Fruit fly (Drosophila melanogaster) Kc167 (cell line): Measurements from ENCODE around the gene tfc.
"Not testable (repeated sequence)": the region's sequence is repeated elsewhere in the genome, so short reads cannot be mapped to it uniquely, and the experiment has no call there.

Experiments
- Myc ChIP-seq: fragments of >200 bp; optimal IDR thresholded peaks from 2 replicates; lab custom pipeline; 2017; ENCODE audit warnings: missing external identifiers
- Sin3A ChIP-seq: fragments of >200 bp; optimal IDR thresholded peaks from 2 replicates; lab custom pipeline; 2018; ENCODE audit warnings: missing external identifiers
- h ChIP-seq: fragments of >200 bp; optimal IDR thresholded peaks from 3 replicates; lab custom pipeline; 2018; ENCODE audit warnings: missing external identifiers
- insv ChIP-seq: fragments of >200 bp; optimal IDR thresholded peaks from 3 replicates; lab custom pipeline; 2018; ENCODE audit warnings: missing external identifiers
- psq ChIP-seq: fragments of >200 bp; optimal IDR thresholded peaks from 2 replicates; lab custom pipeline; 2017; ENCODE audit warnings: missing external identifiers
- ttk ChIP-seq: sonication (Bioruptor generic); optimal IDR thresholded peaks from 2 replicates; lab custom pipeline; 2017; ENCODE audit warnings: missing external identifiers

Gene tfc

dm6 chr3L:1238219-1238618 lies 18.0 kb upstream of the tfc start, which contains the start of gene CG9192:
CG9192 (minus strand) TSS chr3L:1238319.
- TF ChIP-seq psq (no peak), Sin3A (lab: Kevin White, UChicago) (no peak)

dm6 chr3L:1245810-1246209 lies 10.4 kb upstream of the tfc start, which contains the start of gene Klp61F:
Klp61F (minus strand) TSS chr3L:1245910.
- TF ChIP-seq h, insv, ttk: not testable (repeated sequence)

dm6 chr3L:1246823-1247222 lies 9.4 kb upstream of the tfc start, which contains the start of gene CG32318:
CG32318 (minus strand) TSS chr3L:1246923.
- not testable (repeated sequence) for TF ChIP-seq h; Sin3A (lab: Kevin White, UChicago); insv

dm6 chr3L:1247627-1248295 lies 8.5 kb upstream of the tfc start, which contains the start of the genes Psf1 and Sac1:
Psf1 (minus strand) TSS chr3L:1247677.
Sac1 (plus strand) TSS chr3L:1247817.
- TF ChIP-seq Myc (lab: Kevin White, UChicago) (no peak), h (no peak), ttk (no peak), Sin3A (lab: Kevin White, UChicago) (no peak), insv (no peak), psq (no peak)

dm6 chr3L:1250396-1250795 lies 5.9 kb upstream of the tfc start, which contains the start of gene Bfc:
Bfc (plus strand) TSS chr3L:1250696.
- no peak for TF ChIP-seq h
- no peak for TF ChIP-seq insv
- TF ChIP-seq Myc (lab: Kevin White, UChicago), result no peak
- no peak for TF ChIP-seq Sin3A (lab: Kevin White, UChicago)
- TF ChIP-seq ttk, result no peak
- TF ChIP-seq psq, result no peak

- TF ChIP-seq Sin3A (lab: Kevin White, UChicago) (no peak), insv (no peak), h (no peak), ttk (no peak), Myc (lab: Kevin White, UChicago) (no peak), psq (no peak)
Observed at dm6 chr3L:1251712-1252111, 4.5 kb upstream of the tfc start, which contains the start of the genes CG9130 and CG9133. CG9130 (plus strand) TSS chr3L:1252012. CG9133 (plus strand) TSS chr3L:1252012.

DNA sequence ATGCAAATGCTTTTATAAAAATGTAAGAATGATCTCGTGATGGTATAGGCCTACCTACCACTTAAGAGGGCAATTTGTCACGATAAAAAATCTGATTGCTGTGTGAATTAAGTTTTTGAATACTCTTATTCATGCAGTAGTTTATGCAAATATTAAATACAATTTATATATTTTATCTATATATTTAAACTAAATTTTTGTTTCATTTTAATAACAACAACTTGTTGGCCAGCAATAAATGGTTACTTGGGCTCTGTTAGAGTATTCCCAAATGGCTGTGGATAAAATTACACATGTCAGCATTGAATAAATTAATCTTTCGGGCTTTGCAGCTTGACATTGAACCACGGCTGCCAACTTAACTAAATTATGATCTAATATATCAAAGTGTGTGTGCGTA lies 2.3 kb downstream of the tfc start:
- TF ChIP-seq psq (no peak), Myc (lab: Kevin White, UChicago) (no peak)

dm6 chr3L:1264998-1265397 lies 8.7 kb downstream of the tfc start:
- TF ChIP-seq h (no peak), insv (no peak), psq (no peak), Sin3A (lab: Kevin White, UChicago) (no peak), Myc (lab: Kevin White, UChicago) (no peak), ttk (no peak)

- TF ChIP-seq h (no peak), Sin3A (lab: Kevin White, UChicago) (no peak), insv (no peak), psq (no peak), Myc (lab: Kevin White, UChicago) (no peak), ttk (no peak)
Observed at dm6 chr3L:1265423-1266002, 9.3 kb downstream of the tfc start.

- TF ChIP-seq insv (no peak), Sin3A (lab: Kevin White, UChicago) (no peak), ttk (no peak), h (no peak), Myc (lab: Kevin White, UChicago) (no peak), psq (no peak)
Observed at dm6 chr3L:1269013-1269412, 12.8 kb downstream of the tfc start.

DNA sequence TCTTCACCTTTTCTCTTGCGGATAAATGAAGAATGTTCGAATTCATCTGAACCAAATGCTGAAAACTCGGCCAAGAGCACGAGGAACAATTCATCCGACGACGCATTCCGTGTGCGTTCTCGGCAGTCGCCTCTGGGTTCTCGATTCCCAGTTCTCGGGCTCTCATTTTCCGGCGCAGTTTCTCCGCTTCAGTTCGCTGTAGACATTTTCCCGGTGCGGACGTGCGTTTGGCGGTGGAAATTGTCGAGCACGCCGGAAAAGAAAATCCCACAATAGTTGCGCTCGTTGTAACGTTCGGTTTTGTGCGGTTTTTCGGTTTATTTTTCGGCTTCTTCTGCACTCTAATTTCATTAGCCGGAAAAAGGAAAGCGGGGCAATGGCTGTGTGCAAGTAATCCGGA lies 19.5 kb downstream of the tfc start, which contains the start of gene CG32333:
Gene CG32333 (plus strand): TSS at position 190 of the 400 bp plus-strand sequence.
- TF ChIP-seq psq (no peak), Myc (lab: Kevin White, UChicago) (no peak), insv (no peak), ttk (no peak), h (no peak), Sin3A (lab: Kevin White, UChicago) (no peak)

- TF ChIP-seq h, result no peak
- no peak for TF ChIP-seq psq
- TF ChIP-seq ttk, result no peak
- TF ChIP-seq insv, result no peak
Observed at dm6 chr3L:1277937-1278336, 21.7 kb downstream of the tfc start.

DNA sequence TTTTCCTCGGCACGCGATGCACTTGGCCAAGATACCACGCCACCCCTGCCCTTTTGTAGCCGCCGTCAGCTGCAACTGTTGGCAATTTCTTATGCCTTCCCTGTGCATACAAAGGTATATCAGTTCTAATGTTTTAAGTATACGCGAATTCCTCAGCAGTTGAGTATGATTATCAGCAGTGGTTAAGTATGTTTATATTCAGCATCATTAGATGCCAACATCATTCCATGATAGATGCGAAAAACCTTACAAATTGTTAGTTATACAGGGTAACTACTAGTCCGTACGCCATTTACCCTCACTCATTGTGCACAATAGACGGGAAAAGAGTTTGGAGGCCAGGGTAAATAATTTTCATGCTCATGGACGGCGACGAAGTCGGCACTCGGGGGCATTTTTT lies 23.4 kb downstream of the tfc start:
- TF ChIP-seq Myc (lab: Kevin White, UChicago) (no peak), psq (no peak), insv (no peak), Sin3A (lab: Kevin White, UChicago) (no peak), h (no peak), ttk (no peak)
